Fruit fly (Drosophila melanogaster) whole organism, larva: ENCODE measurements around the gene CG43915.

Experiments
- noc ChIP-seq: fragments of 200-800 bp; sonication (Bioruptor generic); optimal IDR thresholded peaks from 3 replicates; lab custom pipeline; 2019; ENCODE audit warnings: missing biosample characterization, mild to moderate bottlenecking, missing genetic modification characterization, moderate library complexity

The CG43915 gene

dm6 chr3L:3978762-3979516 lies 6.2 kb downstream of the CG43915 start:
- TF ChIP-seq noc (tag; lab: Kevin White, UChicago) = no peak

- no peak for TF ChIP-seq noc (tag; lab: Kevin White, UChicago)
Observed at dm6 chr3L:3980027-3980426, 7.3 kb downstream of the CG43915 start.

- no peak for TF ChIP-seq noc (tag; lab: Kevin White, UChicago)
Observed at dm6 chr3L:3983466-3983946, 10.8 kb downstream of the CG43915 start, which contains the start of gene scrt. Gene scrt (plus strand): TSS chr3L:3983896.

dm6 chr3L:3995554-3995953 lies 22.9 kb downstream of the CG43915 start:
- no peak for TF ChIP-seq noc (tag; lab: Kevin White, UChicago)

- TF ChIP-seq noc (tag; lab: Kevin White, UChicago) = no peak
Observed at dm6 chr3L:4000711-4001110, 28.0 kb downstream of the CG43915 start.

- TF ChIP-seq noc (tag; lab: Kevin White, UChicago) = no peak
Observed at dm6 chr3L:4001500-4001899, 28.8 kb downstream of the CG43915 start.

dm6 chr3L:4003316-4003715 lies 30.6 kb downstream of the CG43915 start, which contains the start of gene CG14985:
Gene CG14985 (plus strand): TSS chr3L:4003474.
- no peak for TF ChIP-seq noc (tag; lab: Kevin White, UChicago)

dm6 chr3L:4007256-4007655 lies 34.6 kb downstream of the CG43915 start:
- TF ChIP-seq noc (tag; lab: Kevin White, UChicago) = no peak

- TF ChIP-seq noc (tag; lab: Kevin White, UChicago) = no peak
Observed at dm6 chr3L:4010122-4010521, 37.4 kb downstream of the CG43915 start.

dm6 chr3L:4014349-4014748 lies 41.6 kb downstream of the CG43915 start:
- no peak for TF ChIP-seq noc (tag; lab: Kevin White, UChicago)

- no peak for TF ChIP-seq noc (tag; lab: Kevin White, UChicago)
Observed at dm6 chr3L:4016754-4017153, 44.1 kb downstream of the CG43915 start.

- TF ChIP-seq noc (tag; lab: Kevin White, UChicago) = no peak
Observed at dm6 chr3L:4018228-4018928, 45.7 kb downstream of the CG43915 start, which contains the start of gene FoxL1. Gene FoxL1 (plus strand): TSS chr3L:4018878.

- TF ChIP-seq noc (tag; lab: Kevin White, UChicago) = no peak
Observed at dm6 chr3L:4021260-4021831, 48.6 kb downstream of the CG43915 start, which contains the start of gene Mul1. Gene Mul1 (plus strand): TSS chr3L:4021457.
